Fruit fly (Drosophila melanogaster) whole organism, embryonic: ENCODE results near the gene Clk.
A peak's percentile ranks its signal among the peaks of the same experiment; 100 is the strongest.

Source experiments
- Aef1 ChIP-seq: fragments of 200-800 bp; sonication (Bioruptor generic); IDR thresholded peaks from 3 replicates; pipeline ENCODE4 v1.3.6; 2022; ENCODE audit warnings: missing biosample characterization, missing genetic modification characterization
- CG10267 ChIP-seq: fragments of 200-800 bp; sonication (Bioruptor generic); optimal IDR thresholded peaks from 2 replicates; lab custom pipeline; 2018; ENCODE audit warnings: missing biosample characterization, mild to moderate bottlenecking, missing genetic modification characterization, moderate library complexity
- CG10274 ChIP-seq: fragments of 200-800 bp; sonication (Bioruptor generic); optimal IDR thresholded peaks from 3 replicates; lab custom pipeline; 2017; ENCODE audit warnings: missing biosample characterization, mild to moderate bottlenecking, missing genetic modification characterization
- CG10366 ChIP-seq: fragments of 200-800 bp; sonication (Bioruptor generic); IDR thresholded peaks from 2 replicates; pipeline ENCODE4 v1.3.6; 2022; ENCODE audit warnings: missing biosample characterization, missing genetic modification characterization
- CG12219 ChIP-seq: fragments of 200-800 bp; sonication (Bioruptor generic); optimal IDR thresholded peaks from 3 replicates; lab custom pipeline; 2018; ENCODE audit warnings: missing biosample characterization, mild to moderate bottlenecking, missing genetic modification characterization
- CG14441 ChIP-seq: fragments of 200-800 bp; sonication (Bioruptor generic); IDR thresholded peaks from 2 replicates; pipeline ENCODE4 v1.3.6; 2022; ENCODE audit warnings: missing biosample characterization, missing genetic modification characterization
- CG15514 ChIP-seq: fragments of 200-800 bp; sonication (Bioruptor generic); optimal IDR thresholded peaks from 3 replicates; lab custom pipeline; 2017; ENCODE audit warnings: missing biosample characterization, missing genetic modification characterization, mild to moderate bottlenecking, moderate library complexity, missing genetic modification reagents
- CG17359 ChIP-seq: fragments of 200-800 bp; sonication (Bioruptor generic); optimal IDR thresholded peaks from 3 replicates; lab custom pipeline; 2018; ENCODE audit warnings: missing biosample characterization, mild to moderate bottlenecking, missing genetic modification characterization, moderate library complexity
- CG17802 ChIP-seq: fragments of 200-800 bp; sonication (Bioruptor generic); optimal IDR thresholded peaks from 2 replicates; lab custom pipeline; 2018; ENCODE audit warnings: missing biosample characterization, mild to moderate bottlenecking, missing genetic modification characterization, moderate library complexity
- CG18476 ChIP-seq: fragments of 200-800 bp; sonication (Bioruptor generic); optimal IDR thresholded peaks from 2 replicates; lab custom pipeline; 2016; ENCODE audit warnings: missing biosample characterization, mild to moderate bottlenecking, missing genetic modification characterization
- CG2120 ChIP-seq: fragments of 200-800 bp; sonication (Bioruptor generic); optimal IDR thresholded peaks from 3 replicates; lab custom pipeline; 2016; ENCODE audit warnings: missing biosample characterization, missing genetic modification characterization
- CG2678 ChIP-seq: fragments of 200-800 bp; sonication (Bioruptor generic); optimal IDR thresholded peaks from 3 replicates; lab custom pipeline; 2019; ENCODE audit warnings: missing biosample characterization, mild to moderate bottlenecking, missing genetic modification characterization, moderate library complexity
- CG2712 ChIP-seq: fragments of 200-800 bp; optimal IDR thresholded peaks from 3 replicates; lab custom pipeline; 2019; ENCODE audit warnings: missing biosample characterization, mild to moderate bottlenecking, missing genetic modification characterization, moderate library complexity
- CG32532 ChIP-seq: fragments of 200-800 bp; sonication (Bioruptor generic); IDR thresholded peaks from 2 replicates; pipeline ENCODE4 v1.3.6; 2022; ENCODE audit warnings: missing biosample characterization, missing genetic modification characterization
- CG34224 ChIP-seq: fragments of 200-800 bp; sonication (Bioruptor generic); IDR thresholded peaks from 3 replicates; pipeline ENCODE4 v1.3.6; 2022; ENCODE audit warnings: missing biosample characterization, missing genetic modification characterization; ENCODE audit not compliant: partially characterized antibody
- CG34376 ChIP-seq: fragments of 200-800 bp; sonication (Bioruptor generic); optimal IDR thresholded peaks from 2 replicates; lab custom pipeline; 2018; ENCODE audit warnings: missing biosample characterization, mild to moderate bottlenecking, missing genetic modification characterization
- CG3995 ChIP-seq: fragments of 200-800 bp; sonication (Bioruptor generic); optimal IDR thresholded peaks from 3 replicates; lab custom pipeline; 2016; ENCODE audit warnings: missing biosample characterization, missing genetic modification characterization
- CG4404 ChIP-seq: fragments of 200-800 bp; sonication (Bioruptor generic); IDR thresholded peaks from 2 replicates; pipeline ENCODE4 v1.3.6; 2022; ENCODE audit warnings: missing biosample characterization, missing genetic modification characterization
- CG4424 ChIP-seq: fragments of 200-800 bp; sonication (Bioruptor generic); optimal IDR thresholded peaks from 3 replicates; lab custom pipeline; 2016; ENCODE audit warnings: missing biosample characterization, missing genetic modification characterization
- CG5180 ChIP-seq: fragments of 200-800 bp; sonication (Bioruptor generic); optimal IDR thresholded peaks from 3 replicates; lab custom pipeline; 2017; ENCODE audit warnings: missing biosample characterization, missing genetic modification characterization, mild to moderate bottlenecking, moderate library complexity, missing genetic modification reagents
- CG8765 ChIP-seq: fragments of 200-800 bp; sonication (Bioruptor generic); IDR thresholded peaks from 2 replicates; pipeline ENCODE4 v1.3.6; 2022; ENCODE audit warnings: missing biosample characterization, missing genetic modification characterization
- Dll ChIP-seq: fragments of 200-800 bp; sonication (Bioruptor generic); IDR thresholded peaks from 4 replicates; pipeline ENCODE4 v1.3.6; 2022; ENCODE audit warnings: missing biosample characterization, missing genetic modification characterization; ENCODE audit not compliant: partially characterized antibody
- E2f2 ChIP-seq: fragments of 200-800 bp; sonication (Bioruptor generic); IDR thresholded peaks from 2 replicates; pipeline ENCODE4 v1.3.6; 2022; ENCODE audit warnings: missing biosample characterization, missing genetic modification characterization
- Fer1 ChIP-seq: fragments of 200-800 bp; sonication (Bioruptor generic); optimal IDR thresholded peaks from 2 replicates; lab custom pipeline; 2017; ENCODE audit warnings: missing biosample characterization, mild to moderate bottlenecking, missing genetic modification characterization
- Gsc ChIP-seq: fragments of 200-800 bp; sonication (Bioruptor generic); IDR thresholded peaks from 2 replicates; pipeline ENCODE4 v1.3.6; 2022; ENCODE audit warnings: missing biosample characterization, missing genetic modification characterization
- HmgD ChIP-seq: fragments of 200-800 bp; sonication (Bioruptor generic); optimal IDR thresholded peaks from 3 replicates; lab custom pipeline; 2016; ENCODE audit warnings: missing biosample characterization, missing genetic modification characterization
- Hr51 ChIP-seq, 2 experiments: fragments of 200-800 bp; sonication (Bioruptor generic); optimal IDR thresholded peaks; 2 replicates in 1 of 2; 3 replicates in 1 of 2; lab custom pipeline; 2016 to 2018; ENCODE audit warnings: missing biosample characterization in 2 of 2, missing genetic modification characterization in 2 of 2, mild to moderate bottlenecking in 1 of 2, moderate library complexity in 1 of 2
- Kr ChIP-seq: fragments of 200-800 bp; sonication (Bioruptor generic); optimal IDR thresholded peaks from 2 replicates; lab custom pipeline; 2017; ENCODE audit warnings: missing biosample characterization, mild to moderate bottlenecking, missing genetic modification characterization
- Mad ChIP-seq: fragments of 200-800 bp; sonication (Bioruptor generic); optimal IDR thresholded peaks from 2 replicates; lab custom pipeline; 2016; ENCODE audit warnings: missing biosample characterization, missing genetic modification characterization
- Neu2 ChIP-seq: fragments of 200-800 bp; sonication (Bioruptor generic); optimal IDR thresholded peaks from 3 replicates; lab custom pipeline; 2016; ENCODE audit warnings: missing biosample characterization, missing genetic modification characterization, borderline replicate concordance
- Opbp ChIP-seq: fragments of 200-800 bp; sonication (Bioruptor generic); IDR thresholded peaks from 3 replicates; pipeline ENCODE4 v1.3.6; 2022; ENCODE audit warnings: missing biosample characterization, missing genetic modification characterization; ENCODE audit not compliant: partially characterized antibody
- Sry-β ChIP-seq: fragments of 200-800 bp; sonication (Bioruptor generic); optimal IDR thresholded peaks from 2 replicates; lab custom pipeline; 2018; ENCODE audit warnings: missing biosample characterization, mild to moderate bottlenecking, missing genetic modification characterization, moderate library complexity
- Trl ChIP-seq, 3 experiments: fragments of >200 bp in 2 of 3; fragments of 200-800 bp in 1 of 3; sonication (Bioruptor generic) in 1 of 3; optimal IDR thresholded peaks; 2 replicates in 1 of 3; 3 replicates in 2 of 3; lab custom pipeline; 2016 to 2017; ENCODE audit warnings: missing biosample characterization in 1 of 3, missing genetic modification characterization in 1 of 3
- Xrp1 ChIP-seq: fragments of 200-800 bp; sonication (Bioruptor generic); IDR thresholded peaks from 2 replicates; pipeline ENCODE4 v1.3.6; 2022; ENCODE audit warnings: missing biosample characterization, missing genetic modification characterization
- al ChIP-seq: fragments of 200-800 bp; sonication (Bioruptor generic); IDR thresholded peaks from 2 replicates; pipeline ENCODE4 v1.3.6; 2022; ENCODE audit warnings: missing biosample characterization, missing genetic modification characterization
- bab2 ChIP-seq: fragments of 200-800 bp; sonication (Bioruptor generic); optimal IDR thresholded peaks from 2 replicates; lab custom pipeline; 2016; ENCODE audit warnings: missing biosample characterization, missing genetic modification characterization
- bbx ChIP-seq: fragments of 200-800 bp; sonication (Bioruptor generic); IDR thresholded peaks from 2 replicates; pipeline ENCODE4 v1.3.6; 2022; ENCODE audit warnings: missing biosample characterization, missing genetic modification characterization; ENCODE audit not compliant: partially characterized antibody
- br ChIP-seq: fragments of >200 bp; optimal IDR thresholded peaks from 2 replicates; lab custom pipeline; 2017
- corto ChIP-seq: fragments of 200-800 bp; sonication (Bioruptor generic); optimal IDR thresholded peaks from 2 replicates; lab custom pipeline; 2016; ENCODE audit warnings: missing biosample characterization, mild to moderate bottlenecking, missing genetic modification characterization, moderate library complexity
- exex ChIP-seq: fragments of 200-800 bp; sonication (Bioruptor generic); optimal IDR thresholded peaks from 4 replicates; lab custom pipeline; 2018; ENCODE audit warnings: missing biosample characterization, mild to moderate bottlenecking, missing genetic modification characterization, moderate library complexity
- fru ChIP-seq: fragments of >200 bp; optimal IDR thresholded peaks from 2 replicates; lab custom pipeline; 2017
- hkb ChIP-seq, 2 experiments: fragments of 200-800 bp in 1 of 2; fragments of >200 bp in 1 of 2; sonication (Bioruptor generic) in 1 of 2; IDR thresholded peaks in 1 of 2; optimal IDR thresholded peaks in 1 of 2; 2 replicates each; pipeline versions ENCODE4 v1.3.6 to Lab custom; 2017 to 2022; ENCODE audit warnings: missing biosample characterization in 1 of 2, missing genetic modification characterization in 1 of 2
- ind ChIP-seq: fragments of 200-800 bp; sonication (Bioruptor generic); optimal IDR thresholded peaks from 3 replicates; lab custom pipeline; 2016; ENCODE audit warnings: missing biosample characterization, missing genetic modification characterization
- mirr ChIP-seq: fragments of 200-800 bp; sonication (Bioruptor generic); optimal IDR thresholded peaks from 3 replicates; lab custom pipeline; 2018; ENCODE audit warnings: missing biosample characterization, mild to moderate bottlenecking, missing genetic modification characterization
- sim ChIP-seq: fragments of 200-800 bp; sonication (Bioruptor generic); IDR thresholded peaks from 2 replicates; pipeline ENCODE4 v1.3.6; 2022; ENCODE audit warnings: missing biosample characterization, missing genetic modification characterization
- tio ChIP-seq: fragments of 200-800 bp; sonication (Bioruptor generic); optimal IDR thresholded peaks from 2 replicates; lab custom pipeline; 2017; ENCODE audit warnings: missing biosample characterization, missing genetic modification characterization, inconsistent platforms
- usp ChIP-seq: fragments of >200 bp; optimal IDR thresholded peaks from 2 replicates; lab custom pipeline; 2017; ENCODE audit warnings: missing biosample characterization, missing genetic modification characterization
- wor ChIP-seq: fragments of 200-800 bp; sonication (Bioruptor generic); IDR thresholded peaks from 2 replicates; pipeline ENCODE4 v1.3.6; 2022; ENCODE audit warnings: missing biosample characterization, missing genetic modification characterization

Gene Clk

dm6 chr3L:7718561-7719417 is 56.6 kb downstream of the Clk start, which contains the start of gene Mcad (continued):
- peak; percentile 89 for TF ChIP-seq wor (GFP tag; lab: Robert Waterston, UW)
- TF ChIP-seq hkb (optimal IDR thresholded peaks at IDR 0.05; lab: Kevin White, UChicago), result no peak
- peak; percentile 94 for TF ChIP-seq hkb (GFP tag; IDR thresholded peaks at IDR 0.05; lab: Robert Waterston, UW)
- TF ChIP-seq CG14441 (GFP tag; lab: Robert Waterston, UW), result peak; percentile 93
- TF ChIP-seq E2f2 (GFP tag; lab: Robert Waterston, UW), result peak; percentile 74
- TF ChIP-seq CG15514 (GFP tag; lab: Kevin White, UChicago), result peak; percentile 90
- TF ChIP-seq tio (GFP tag; lab: Kevin White, UChicago), result peak; percentile 75
- TF ChIP-seq exex, result peak; percentile 84
- no peak for TF ChIP-seq Neu2 (GFP tag; lab: Kevin White, UChicago)
- TF ChIP-seq CG2712 (tag; lab: Kevin White, UChicago), result peak; percentile 86
- peak; percentile 70 for TF ChIP-seq CG3995 (GFP tag; lab: Kevin White, UChicago)
- peak; percentile 71 for TF ChIP-seq Gsc (GFP tag; lab: Robert Waterston, UW)
- TF ChIP-seq CG17359, result peak; percentile 97
- no peak for TF ChIP-seq br (lab: Kevin White, UChicago)
- TF ChIP-seq CG12219 (GFP tag; lab: Kevin White, UChicago), result peak; percentile 71
- no peak for TF ChIP-seq bbx (GFP tag; lab: Robert Waterston, UW)
- TF ChIP-seq CG2678 (tag; lab: Kevin White, UChicago), result peak; percentile 97
- peak; percentile 8 to 94 for TF ChIP-seq Hr51 (GFP tag; optimal IDR thresholded peaks at IDR 0.05; lab: Kevin White, UChicago)
- no peak for TF ChIP-seq Dll (GFP tag; lab: Robert Waterston, UW)
- TF ChIP-seq fru, result no peak
- peak; percentile 92 for TF ChIP-seq CG10366 (GFP tag; lab: Robert Waterston, UW)
- no peak for TF ChIP-seq usp (GFP tag; lab: Kevin White, UChicago)
- peak; percentile 85 for TF ChIP-seq CG32532
- TF ChIP-seq mirr, result peak; percentile 20
- peak; percentile 87 for TF ChIP-seq CG5180 (GFP tag; lab: Kevin White, UChicago)
- TF ChIP-seq Sry-β, result peak; percentile 55
- no peak for TF ChIP-seq Trl (optimal IDR thresholded peaks at IDR 0.05; lab: Kevin White, UChicago)
- peak; percentile 19 for TF ChIP-seq Trl (GFP tag; optimal IDR thresholded peaks at IDR 0.05; lab: Kevin White, UChicago)
- peak; percentile 82 for TF ChIP-seq bab2 (GFP tag; lab: Kevin White, UChicago)
- peak; percentile 97 for TF ChIP-seq Fer1 (GFP tag; lab: Kevin White, UChicago)
- TF ChIP-seq CG4404 (GFP tag; lab: Robert Waterston, UW), result peak; percentile 36
- TF ChIP-seq CG4424 (GFP tag; lab: Kevin White, UChicago), result peak; percentile 96
- peak; percentile 98 for TF ChIP-seq corto (GFP tag; lab: Kevin White, UChicago)
- peak; percentile 82 for TF ChIP-seq CG17802
- TF ChIP-seq ind (GFP tag; lab: Kevin White, UChicago), result peak; percentile 97
- peak; percentile 73 for TF ChIP-seq CG34376 (GFP tag; lab: Kevin White, UChicago)
- TF ChIP-seq Kr (GFP tag; lab: Kevin White, UChicago), result no peak
- TF ChIP-seq Xrp1 (GFP tag; lab: Robert Waterston, UW), result peak; percentile 88
- TF ChIP-seq Aef1 (GFP tag; lab: Robert Waterston, UW), result peak; percentile 97
- TF ChIP-seq CG10274, result peak; percentile 99
- TF ChIP-seq CG10267 (tag; lab: Kevin White, UChicago), result peak; percentile 90
- TF ChIP-seq HmgD (GFP tag; lab: Kevin White, UChicago), result no peak
- no peak for TF ChIP-seq Opbp (GFP tag; lab: Robert Waterston, UW)
- TF ChIP-seq CG2120 (GFP tag; lab: Kevin White, UChicago), result peak; percentile 90
- TF ChIP-seq Mad (GFP tag; lab: Kevin White, UChicago), result peak; percentile 53
- TF ChIP-seq CG8765 (GFP tag; lab: Robert Waterston, UW), result no peak; the same call in 1 of the 2 replicates
- TF ChIP-seq al (GFP tag; lab: Robert Waterston, UW), result peak; percentile 90
- TF ChIP-seq CG34224 (GFP tag; lab: Robert Waterston, UW), result no peak
- no peak; the same call in 1 of the 2 replicates for TF ChIP-seq sim (GFP tag; lab: Robert Waterston, UW)
- peak; percentile 87 for TF ChIP-seq CG18476
